Fruit fly (Drosophila melanogaster): ENCODE measurements around the gene CG8916.

DNA sequence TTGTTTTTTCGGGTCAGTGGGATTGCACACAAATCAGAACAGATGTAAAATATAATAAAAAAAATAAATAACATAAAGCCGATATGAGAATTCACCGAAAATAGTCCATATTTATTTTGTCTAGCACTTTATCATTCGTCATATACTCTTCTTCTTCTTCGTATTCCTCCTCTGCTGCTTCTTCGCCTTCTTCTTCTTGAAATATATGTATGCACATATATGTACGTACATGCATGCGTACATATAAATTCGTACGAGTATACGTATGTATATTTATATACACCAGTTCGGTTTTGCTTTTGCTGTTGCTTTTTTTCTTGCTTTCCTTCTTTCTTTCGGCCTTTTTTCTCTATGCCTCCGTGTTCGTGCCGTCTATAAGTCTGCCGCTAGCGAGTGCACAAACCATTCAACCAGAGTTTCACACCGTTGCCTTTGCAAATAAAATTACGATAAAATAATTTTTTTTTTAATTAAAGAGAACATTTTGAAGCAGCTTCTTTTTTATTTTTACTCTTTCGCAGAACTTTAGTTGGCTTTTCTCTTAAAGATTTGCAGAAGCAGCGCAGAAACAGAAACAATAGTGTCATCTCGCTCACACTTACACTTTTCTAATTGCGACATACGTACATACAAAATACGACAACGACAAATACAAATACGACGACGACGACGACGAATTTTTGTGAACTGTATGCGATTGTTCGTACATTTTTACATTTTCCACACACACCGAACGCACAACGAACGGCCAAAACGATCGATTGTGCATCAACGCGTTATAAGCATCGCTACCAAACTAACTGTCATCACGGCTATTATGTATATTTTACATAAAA, 35.1 kb upstream of the CG8916 start:
- TF ChIP-seq gsb-n (tag; optimal IDR thresholded peaks at IDR 0.05) (no peak), ttk (GFP tag; IDR thresholded peaks at IDR 0.05) (no peak), CG12299 (tag; optimal IDR thresholded peaks at IDR 0.05) (no peak), zf30C (GFP tag; optimal IDR thresholded peaks at IDR 0.05) (peak; percentile 85)

Data from whole organism, embryonic.